Worm (Caenorhabditis elegans): ENCODE data around the gene fzr-1.

The fzr-1 gene

DNA sequence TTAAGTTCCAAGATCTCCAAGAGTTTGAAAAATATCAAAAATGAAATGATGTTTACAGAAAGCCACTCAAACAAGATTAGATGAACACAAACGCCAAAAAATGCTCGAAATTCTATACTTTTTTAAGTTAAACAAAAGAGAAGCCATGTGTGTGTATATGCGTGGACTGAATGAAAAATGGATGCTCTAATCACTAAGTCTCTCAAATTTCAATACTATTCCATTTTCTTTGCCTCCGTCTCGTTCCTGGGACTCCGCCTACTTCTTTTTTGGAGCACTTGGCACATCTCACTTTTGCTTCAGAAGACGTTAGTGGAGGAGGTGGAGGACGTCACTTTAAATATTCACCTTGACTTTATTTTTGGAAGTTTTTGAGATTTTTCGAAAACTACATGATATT, 35.6 kb upstream of the fzr-1 start:
- no peak for TF ChIP-seq nhr-12 (tag; optimal IDR thresholded peaks at IDR 0.05)

ce11 chrII:9677470-9677869, 33.2 kb upstream of the fzr-1 start:
- TF ChIP-seq nhr-2 (tag; optimal IDR thresholded peaks at IDR 0.05) = no peak
- TF ChIP-seq lin-32 (GFP tag; optimal IDR thresholded peaks at IDR 0.05) = no peak
- TF ChIP-seq sptf-1 (tag; optimal IDR thresholded peaks at IDR 0.05) = no peak
- TF ChIP-seq drap-1 (GFP tag; optimal IDR thresholded peaks at IDR 0.05) = no peak
- no peak for TF ChIP-seq mep-1 (tag; optimal IDR thresholded peaks at IDR 0.05)
- TF ChIP-seq M03D4.4 (tag; optimal IDR thresholded peaks at IDR 0.05) = no peak
- TF ChIP-seq bed-3 (GFP tag; optimal IDR thresholded peaks at IDR 0.05) = no peak
- TF ChIP-seq elt-3 (tag; optimal IDR thresholded peaks at IDR 0.05) = no peak

- TF ChIP-seq bed-3 (GFP tag; optimal IDR thresholded peaks at IDR 0.05) (no peak), ceh-83 (GFP tag; optimal IDR thresholded peaks at IDR 0.05) (no peak), M03D4.4 (tag; optimal IDR thresholded peaks at IDR 0.05) (no peak), mls-2 (tag; optimal IDR thresholded peaks at IDR 0.05) (no peak), ham-2 (GFP tag; optimal IDR thresholded peaks at IDR 0.05) (no peak)
These were observed 30.4 kb upstream of the fzr-1 start, which contains the start of gene arc-1 for ce11 chrII:9674678-9675077. Gene arc-1 (plus strand): TSS chrII:9674978.

ce11 chrII:9671308-9671707, 27.0 kb upstream of the fzr-1 start, which contains the start of gene ZK1320.7:
Gene ZK1320.7 (plus strand): TSS chrII:9671608.
- no peak for TF ChIP-seq mep-1 (tag; optimal IDR thresholded peaks at IDR 0.05)
- no peak for TF ChIP-seq nhr-12 (tag; optimal IDR thresholded peaks at IDR 0.05)
- no peak for TF ChIP-seq nhr-28 (tag; optimal IDR thresholded peaks at IDR 0.05)
- no peak for TF ChIP-seq ceh-43 (GFP tag; optimal IDR thresholded peaks at IDR 0.05)
- no peak for TF ChIP-seq ham-2 (GFP tag; optimal IDR thresholded peaks at IDR 0.05)

ce11 chrII:9668959-9669358, 24.7 kb upstream of the fzr-1 start, which contains the start of gene taf-8:
Gene taf-8 (plus strand): TSS chrII:9669318.
- TF ChIP-seq ztf-11 (tag; optimal IDR thresholded peaks at IDR 0.05) = no peak
- no peak for TF ChIP-seq nhr-2 (tag; optimal IDR thresholded peaks at IDR 0.05)
- no peak for TF ChIP-seq flh-1 (GFP tag; optimal IDR thresholded peaks at IDR 0.05)
- peak; percentile 53 for TF ChIP-seq lsy-2 (tag; optimal IDR thresholded peaks at IDR 0.05)
- no peak for TF ChIP-seq ceh-83 (GFP tag; optimal IDR thresholded peaks at IDR 0.05)
- no peak for TF ChIP-seq mls-2 (tag; optimal IDR thresholded peaks at IDR 0.05)
- peak; percentile 31 for TF ChIP-seq pha-4 (tag; optimal IDR thresholded peaks at IDR 0.05)
- no peak for TF ChIP-seq nhr-12 (tag; optimal IDR thresholded peaks at IDR 0.05)
- TF ChIP-seq sem-2 (GFP tag; optimal IDR thresholded peaks at IDR 0.05) = no peak
- TF ChIP-seq ces-1 (GFP tag; optimal IDR thresholded peaks at IDR 0.05) = peak; percentile 69
- no peak for TF ChIP-seq elt-1 (tag; optimal IDR thresholded peaks at IDR 0.05; ENCODE audit: borderline replicate concordance, insufficient read depth)
- TF ChIP-seq drap-1 (GFP tag; optimal IDR thresholded peaks at IDR 0.05) = no peak
- TF ChIP-seq unc-62 (GFP tag; optimal IDR thresholded peaks at IDR 0.05) = no peak
- no peak for TF ChIP-seq ceh-39 (tag; optimal IDR thresholded peaks at IDR 0.05)
- no peak for TF ChIP-seq sptf-1 (tag; optimal IDR thresholded peaks at IDR 0.05)
- TF ChIP-seq mab-5 (tag; optimal IDR thresholded peaks at IDR 0.05) = no peak
- TF ChIP-seq unc-120 (tag; optimal IDR thresholded peaks at IDR 0.05; ENCODE audit: poor library complexity, severe bottlenecking) = no peak
- TF ChIP-seq unc-39 (tag; optimal IDR thresholded peaks at IDR 0.05) = no peak
- no peak for TF ChIP-seq zip-8 (tag; optimal IDR thresholded peaks at IDR 0.05)
- TF ChIP-seq ham-2 (GFP tag; optimal IDR thresholded peaks at IDR 0.05) = no peak
- no peak for TF ChIP-seq nhr-237 (tag; optimal IDR thresholded peaks at IDR 0.05)

DNA sequence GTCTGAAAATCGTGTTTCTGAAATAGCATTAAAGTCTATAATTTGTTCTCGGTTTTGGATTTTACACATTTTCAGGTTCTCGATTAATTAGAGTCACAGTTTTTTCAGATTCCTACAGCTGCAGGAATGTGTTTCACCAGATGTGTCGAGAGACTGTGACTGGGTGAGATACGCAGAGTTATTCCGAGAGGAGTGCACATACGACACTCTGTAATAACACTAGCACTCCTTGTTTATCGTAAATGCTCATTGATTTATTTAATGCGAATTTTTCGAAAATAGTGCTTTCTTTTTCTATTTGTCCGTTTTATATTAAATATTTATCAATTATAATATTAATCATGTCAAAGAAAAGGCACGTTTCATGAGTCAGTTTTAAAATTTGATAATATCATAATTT, 23.1 kb upstream of the fzr-1 start, which contains the start of gene ZK1320.11:
ZK1320.11 (plus strand) TSS at position 243 of the 400 bp plus-strand sequence.
- no peak for TF ChIP-seq nhr-28 (tag; optimal IDR thresholded peaks at IDR 0.05)
- TF ChIP-seq ham-2 (GFP tag; optimal IDR thresholded peaks at IDR 0.05) = no peak
- TF ChIP-seq ces-1 (GFP tag; optimal IDR thresholded peaks at IDR 0.05) = peak; percentile 55

- TF ChIP-seq lsy-2 (tag; optimal IDR thresholded peaks at IDR 0.05) = no peak
- no peak for TF ChIP-seq elt-1 (tag; optimal IDR thresholded peaks at IDR 0.05; ENCODE audit: borderline replicate concordance, insufficient read depth)
- TF ChIP-seq pha-4 (tag; optimal IDR thresholded peaks at IDR 0.05) = no peak
- no peak for TF ChIP-seq sptf-1 (tag; optimal IDR thresholded peaks at IDR 0.05)
- TF ChIP-seq ceh-39 (tag; optimal IDR thresholded peaks at IDR 0.05) = no peak
- TF ChIP-seq unc-39 (tag; optimal IDR thresholded peaks at IDR 0.05) = no peak
- TF ChIP-seq ceh-83 (GFP tag; optimal IDR thresholded peaks at IDR 0.05) = no peak
- no peak for TF ChIP-seq ham-2 (GFP tag; optimal IDR thresholded peaks at IDR 0.05)
- no peak for TF ChIP-seq M03D4.4 (tag; optimal IDR thresholded peaks at IDR 0.05)
- TF ChIP-seq elt-3 (tag; optimal IDR thresholded peaks at IDR 0.05) = no peak
- no peak for TF ChIP-seq bed-3 (GFP tag; optimal IDR thresholded peaks at IDR 0.05)
- TF ChIP-seq sem-2 (GFP tag; optimal IDR thresholded peaks at IDR 0.05) = no peak
- TF ChIP-seq blmp-1 (tag; optimal IDR thresholded peaks at IDR 0.05) = no peak
- TF ChIP-seq lin-13 (tag; optimal IDR thresholded peaks at IDR 0.05) = no peak
- TF ChIP-seq nhr-2 (tag; optimal IDR thresholded peaks at IDR 0.05) = no peak
These were observed 21.3 kb upstream of the fzr-1 start, which contains the start of gene ZK1320.5 for ce11 chrII:9665577-9665976. Gene ZK1320.5 (minus strand): TSS chrII:9665677.

All from whole organism, mixed stage, embryonic.